Worm (Caenorhabditis elegans): Measurements from ENCODE around the gene nep-10.

ce11 chrII:3373875-3374274, 28.9 kb downstream of the nep-10 start:
- TF ChIP-seq hnd-1 (tag; optimal IDR thresholded peaks at IDR 0.05) (no peak), aly-1 (tag; optimal IDR thresholded peaks at IDR 0.05) (no peak), tbx-11 (GFP tag; IDR thresholded peaks at IDR 0.05) (no peak), ama-1 (optimal IDR thresholded peaks at IDR 0.05) (no peak), hmbx-1 (tag; optimal IDR thresholded peaks at IDR 0.05) (no peak), ceh-13 (GFP tag; optimal IDR thresholded peaks at IDR 0.05) (no peak), F13C5.2 (tag; optimal IDR thresholded peaks at IDR 0.05) (no peak), B0310.2 (tag; optimal IDR thresholded peaks at IDR 0.05) (no peak), scrt-1 (GFP tag; IDR thresholded peaks at IDR 0.05) (no peak), tra-4 (tag; optimal IDR thresholded peaks at IDR 0.05) (no peak), flt-1 (GFP tag; IDR thresholded peaks at IDR 0.05) (no peak), ceh-36 (tag; optimal IDR thresholded peaks at IDR 0.05) (no peak), tbx-37 (GFP tag; conservative IDR thresholded peaks at IDR 0.05) (no peak), pes-1 (GFP tag; IDR thresholded peaks at IDR 0.05) (no peak)

All from whole organism, early embryonic.